Fruit fly (Drosophila melanogaster): Measurements from ENCODE around the gene Rad17.

- TF ChIP-seq Blimp-1 (GFP tag; optimal IDR thresholded peaks at IDR 0.05) (no peak), Met (GFP tag; optimal IDR thresholded peaks at IDR 0.05) (no peak), CG6854 (GFP tag; optimal IDR thresholded peaks at IDR 0.05) (peak; percentile 5), Sox102F (GFP tag; optimal IDR thresholded peaks at IDR 0.05) (no peak), CG10631 (GFP tag; optimal IDR thresholded peaks at IDR 0.05) (no peak), CG6276 (GFP tag; optimal IDR thresholded peaks at IDR 0.05) (no peak), CG10669 (GFP tag; optimal IDR thresholded peaks at IDR 0.05) (no peak), CG6792 (GFP tag; optimal IDR thresholded peaks at IDR 0.05) (no peak), OdsH (GFP tag; optimal IDR thresholded peaks at IDR 0.05) (no peak), fd85E (GFP tag; optimal IDR thresholded peaks at IDR 0.05) (no peak), fd59A (GFP tag; optimal IDR thresholded peaks at IDR 0.05) (no peak)
Measured at dm6 chr3R:14652301-14652880, 10.6 kb downstream of the Rad17 start.

All from whole organism, prepupa.